Worm (Caenorhabditis elegans) whole organism, late embryonic: Measurements from ENCODE around the gene Y50E8A.2.

Experiments
- C38D4.7 ChIP-seq: fragments of 200-800 bp; sonication (Bioruptor generic); optimal IDR thresholded peaks from 2 replicates; lab custom pipeline; 2018; ENCODE audit warnings: mild to moderate bottlenecking, missing genetic modification characterization, moderate library complexity, missing compliant biosample characterization
- F13H6.1 ChIP-seq: sonication (generic microtip); optimal IDR thresholded peaks from 2 replicates; lab custom pipeline; 2016; ENCODE audit warnings: missing genetic modification characterization, missing compliant biosample characterization
- ahr-1 ChIP-seq: sonication (generic microtip); optimal IDR thresholded peaks from 2 replicates; lab custom pipeline; 2016; ENCODE audit warnings: missing genetic modification characterization, missing compliant biosample characterization
- ceh-14 ChIP-seq: sonication (generic microtip); optimal IDR thresholded peaks from 2 replicates; lab custom pipeline; 2016; ENCODE audit warnings: missing genotype, missing genetic modification characterization, missing compliant biosample characterization
- ceh-18 ChIP-seq: sonication (generic microtip); optimal IDR thresholded peaks from 2 replicates; lab custom pipeline; 2016; ENCODE audit warnings: missing genetic modification characterization, missing compliant biosample characterization
- ceh-22 ChIP-seq: sonication (generic microtip); optimal IDR thresholded peaks from 2 replicates; lab custom pipeline; 2017; ENCODE audit warnings: missing biosample characterization, missing genetic modification characterization
- ceh-24 ChIP-seq: sonication (generic microtip); optimal IDR thresholded peaks from 2 replicates; lab custom pipeline; 2016; ENCODE audit warnings: mild to moderate bottlenecking, missing genetic modification characterization, missing compliant biosample characterization
- ceh-34 ChIP-seq: sonication (generic microtip); optimal IDR thresholded peaks from 2 replicates; lab custom pipeline; 2016; ENCODE audit warnings: mild to moderate bottlenecking, missing genetic modification characterization, missing compliant biosample characterization
- ceh-45 ChIP-seq: fragments of 200-800 bp; sonication (Bioruptor generic); IDR thresholded peaks from 2 replicates; pipeline ENCODE4 v1.3.6; 2022; ENCODE audit warnings: missing genetic modification reagents, missing genetic modification characterization, missing compliant biosample characterization
- che-1 ChIP-seq: sonication (generic microtip); optimal IDR thresholded peaks from 2 replicates; lab custom pipeline; 2016; ENCODE audit warnings: mild to moderate bottlenecking, missing genetic modification characterization, missing compliant biosample characterization
- dve-1 ChIP-seq: sonication (generic microtip); optimal IDR thresholded peaks from 2 replicates; lab custom pipeline; 2017; ENCODE audit warnings: antibody characterized with exemption, mild to moderate bottlenecking, missing genetic modification characterization, missing compliant biosample characterization
- fax-1 ChIP-seq: sonication (generic microtip); optimal IDR thresholded peaks from 2 replicates; lab custom pipeline; 2016; ENCODE audit warnings: missing genotype, missing genetic modification characterization, missing compliant biosample characterization
- fkh-10 ChIP-seq: fragments of 150-350 bp; optimal IDR thresholded peaks from 2 replicates; lab custom pipeline; 2014; ENCODE audit warnings: missing biosample characterization, missing genetic modification reagents, missing genetic modification characterization
- gmeb-2 ChIP-seq: sonication (generic microtip); optimal IDR thresholded peaks from 2 replicates; lab custom pipeline; 2016; ENCODE audit warnings: missing genetic modification characterization, inconsistent platforms, missing compliant biosample characterization
- hlh-30 ChIP-seq: sonication (generic microtip); optimal IDR thresholded peaks from 2 replicates; lab custom pipeline; 2017; ENCODE audit warnings: antibody characterized with exemption, missing genetic modification characterization, missing compliant biosample characterization; ENCODE audit not compliant: insufficient read depth
- hlh-6 ChIP-seq: sonication (generic microtip); optimal IDR thresholded peaks from 2 replicates; lab custom pipeline; 2016; ENCODE audit warnings: missing genotype, missing genetic modification characterization, missing compliant biosample characterization
- hlh-8 ChIP-seq: sonication (generic microtip); optimal IDR thresholded peaks from 2 replicates; lab custom pipeline; 2016; ENCODE audit warnings: missing genotype, missing genetic modification characterization, missing compliant biosample characterization
- lim-6 ChIP-seq: sonication (generic microtip); optimal IDR thresholded peaks from 2 replicates; lab custom pipeline; 2016; ENCODE audit warnings: missing genetic modification characterization, missing compliant biosample characterization
- lin-11 ChIP-seq: fragments of 200-800 bp; sonication (Bioruptor generic); optimal IDR thresholded peaks from 2 replicates; lab custom pipeline; 2018; ENCODE audit warnings: mild to moderate bottlenecking, missing genetic modification characterization, missing compliant biosample characterization
- madf-2 ChIP-seq: sonication (generic microtip); optimal IDR thresholded peaks from 2 replicates; lab custom pipeline; 2017; ENCODE audit warnings: missing genetic modification characterization, missing compliant biosample characterization
- mec-3 ChIP-seq: sonication (generic microtip); optimal IDR thresholded peaks from 2 replicates; lab custom pipeline; 2016; ENCODE audit warnings: borderline replicate concordance, missing genetic modification characterization, missing compliant biosample characterization
- nfya-1 ChIP-seq: sonication (generic microtip); optimal IDR thresholded peaks from 2 replicates; lab custom pipeline; 2017; ENCODE audit warnings: missing genetic modification characterization, mild to moderate bottlenecking, missing compliant biosample characterization, antibody characterized with exemption, moderate library complexity
- nhr-232 ChIP-seq: sonication (generic microtip); optimal IDR thresholded peaks from 2 replicates; lab custom pipeline; 2016; ENCODE audit warnings: missing genetic modification characterization, missing compliant biosample characterization
- pag-3 ChIP-seq: sonication (generic microtip); optimal IDR thresholded peaks from 2 replicates; lab custom pipeline; 2016; ENCODE audit warnings: missing compliant biosample characterization, missing genetic modification characterization, borderline replicate concordance
- pha-2 ChIP-seq: sonication (generic microtip); optimal IDR thresholded peaks from 2 replicates; lab custom pipeline; 2017; ENCODE audit warnings: mild to moderate bottlenecking, missing genetic modification characterization, missing compliant biosample characterization
- pha-4 ChIP-seq: fragments of 150-350 bp; optimal IDR thresholded peaks from 2 replicates; lab custom pipeline; 2018; ENCODE audit warnings: missing biosample characterization, missing genetic modification reagents, missing genetic modification characterization
- ref-2 ChIP-seq: sonication (generic microtip); optimal IDR thresholded peaks from 2 replicates; lab custom pipeline; 2016; ENCODE audit warnings: missing genetic modification characterization, missing compliant biosample characterization
- sox-4 ChIP-seq: sonication (generic microtip); optimal IDR thresholded peaks from 2 replicates; lab custom pipeline; 2017; ENCODE audit warnings: mild to moderate bottlenecking, missing genetic modification characterization, inconsistent platforms, missing compliant biosample characterization
- syd-9 ChIP-seq: sonication (generic microtip); optimal IDR thresholded peaks from 2 replicates; lab custom pipeline; 2016; ENCODE audit warnings: mild to moderate bottlenecking, missing genetic modification characterization, moderate library complexity, missing compliant biosample characterization
- tbx-2 ChIP-seq: sonication (generic microtip); optimal IDR thresholded peaks from 2 replicates; lab custom pipeline; 2016; ENCODE audit warnings: missing genetic modification characterization, missing compliant biosample characterization
- tbx-7 ChIP-seq: sonication (generic microtip); optimal IDR thresholded peaks from 2 replicates; lab custom pipeline; 2016; ENCODE audit warnings: missing genotype, missing genetic modification characterization, missing compliant biosample characterization
- unc-3 ChIP-seq, 2 experiments: fragments of 200-800 bp in 1 of 2; sonication (Bioruptor generic) in 1 of 2; sonication (generic microtip) in 1 of 2; conservative IDR thresholded peaks in 1 of 2; optimal IDR thresholded peaks in 1 of 2; 2 replicates each; pipeline versions ENCODE4 v1.3.6 to Lab custom; 2016 to 2022; ENCODE audit warnings: missing compliant biosample characterization in 2 of 2, missing genetic modification characterization in 2 of 2, missing genetic modification reagents in 1 of 2
- unc-42 ChIP-seq: sonication (generic microtip); optimal IDR thresholded peaks from 2 replicates; lab custom pipeline; 2016; ENCODE audit warnings: missing genotype, missing genetic modification characterization, missing compliant biosample characterization
- unc-86 ChIP-seq: sonication (generic microtip); optimal IDR thresholded peaks from 2 replicates; lab custom pipeline; 2016; ENCODE audit warnings: missing genetic modification characterization, missing compliant biosample characterization
- zip-5 ChIP-seq: sonication (generic microtip); optimal IDR thresholded peaks from 2 replicates; lab custom pipeline; 2016; ENCODE audit warnings: missing genetic modification characterization, missing compliant biosample characterization

Gene Y50E8A.2

ce11 chrV:14725409-14725808 is 3.2 kb downstream of the Y50E8A.2 start:
- TF ChIP-seq hlh-8 (tag; lab: Kevin White, UChicago) (no peak), ceh-24 (no peak), lim-6 (no peak), nhr-232 (tag; lab: Kevin White, UChicago) (no peak), ceh-45 (GFP tag; lab: Robert Waterston, UW) (no peak), tbx-2 (tag; lab: Kevin White, UChicago) (no peak), ref-2 (no peak), dve-1 (tag; lab: Kevin White, UChicago) (no peak), syd-9 (tag; lab: Kevin White, UChicago) (no peak), ceh-34 (no peak), ceh-22 (tag; lab: Kevin White, UChicago) (no peak), fax-1 (tag; lab: Kevin White, UChicago) (no peak)

DNA sequence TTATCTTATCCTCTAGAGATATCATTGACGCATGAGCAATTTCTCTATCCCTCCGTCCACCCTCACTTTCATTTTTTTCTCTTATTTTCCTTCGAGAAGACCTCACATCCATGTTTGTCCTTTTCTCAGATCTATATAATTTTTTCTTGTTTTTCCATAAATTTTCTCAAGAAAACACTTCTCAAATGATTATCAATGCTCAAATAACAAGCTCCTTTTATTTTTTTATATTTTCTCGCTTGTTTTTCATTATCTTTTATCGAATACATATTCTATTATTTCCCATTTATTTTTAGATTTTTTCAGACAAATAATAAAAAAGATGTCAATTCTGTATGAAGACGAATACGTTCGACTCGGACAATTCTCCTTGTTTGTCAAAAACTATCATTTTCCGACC is 5.6 kb downstream of the Y50E8A.2 start, which contains the start of gene R08A2.7:
Gene R08A2.7, plus strand, starts transcription at position 301 of the 400 bp plus-strand sequence.
- TF ChIP-seq madf-2 (tag; lab: Kevin White, UChicago): no peak
- TF ChIP-seq syd-9 (tag; lab: Kevin White, UChicago): no peak
- no peak for TF ChIP-seq mec-3 (tag; lab: Kevin White, UChicago)

ce11 chrV:14719491-14719890 is 9.2 kb downstream of the Y50E8A.2 start, which contains the start of gene R08A2.1:
TSS of gene R08A2.1 (minus strand) at chrV:14719591.
- no peak for TF ChIP-seq ceh-24
- TF ChIP-seq fkh-10: no peak
- no peak for TF ChIP-seq unc-86
- no peak for TF ChIP-seq che-1
- TF ChIP-seq hlh-6: no peak
- TF ChIP-seq dve-1 (tag; lab: Kevin White, UChicago): no peak
- no peak for TF ChIP-seq ceh-18 (tag; lab: Kevin White, UChicago)
- no peak for TF ChIP-seq madf-2 (tag; lab: Kevin White, UChicago)
- TF ChIP-seq syd-9 (tag; lab: Kevin White, UChicago): no peak
- TF ChIP-seq pha-2 (tag; lab: Kevin White, UChicago): no peak
- TF ChIP-seq zip-5 (tag; lab: Kevin White, UChicago): no peak
- TF ChIP-seq ceh-14 (tag; lab: Kevin White, UChicago): no peak
- no peak for TF ChIP-seq pha-4 (tag; lab: Kevin White, UChicago)
- TF ChIP-seq tbx-7 (tag; lab: Kevin White, UChicago): no peak
- no peak for TF ChIP-seq unc-42
- TF ChIP-seq hlh-30 (tag; lab: Kevin White, UChicago): no peak
- TF ChIP-seq ceh-34: no peak
- no peak for TF ChIP-seq C38D4.7 (GFP tag; lab: Kevin White, UChicago)
- no peak for TF ChIP-seq pag-3
- TF ChIP-seq, all 69 proteins: peak for 0

ce11 chrV:14716114-14716513 is 12.5 kb downstream of the Y50E8A.2 start, which contains the start of gene fbxa-147:
TSS of gene fbxa-147 (plus strand) at chrV:14716499.
- TF ChIP-seq gmeb-2: no peak
- no peak for TF ChIP-seq unc-3 (GFP tag; conservative IDR thresholded peaks at IDR 0.05; lab: Robert Waterston, UW)
- no peak for TF ChIP-seq unc-3 (tag; optimal IDR thresholded peaks at IDR 0.05; lab: Kevin White, UChicago)
- no peak for TF ChIP-seq madf-2 (tag; lab: Kevin White, UChicago)
- no peak for TF ChIP-seq sox-4 (tag; lab: Kevin White, UChicago)
- TF ChIP-seq F13H6.1 (tag; lab: Kevin White, UChicago): no peak
- TF ChIP-seq ahr-1 (tag; lab: Kevin White, UChicago): no peak
- no peak for TF ChIP-seq lin-11 (tag; lab: Kevin White, UChicago)
- no peak for TF ChIP-seq unc-42
- TF ChIP-seq ceh-14 (tag; lab: Kevin White, UChicago): no peak
- TF ChIP-seq dve-1 (tag; lab: Kevin White, UChicago): no peak
- TF ChIP-seq nfya-1 (tag; lab: Kevin White, UChicago): no peak
- TF ChIP-seq pag-3: no peak
